Fruit fly (Drosophila melanogaster) S2 (cell line): ENCODE measurements around the gene Tbc1d22.

Source experiments
- CG8478 ChIP-seq: fragments of >200 bp; optimal IDR thresholded peaks from 2 replicates; lab custom pipeline; 2018
- CTCF ChIP-seq, 2 experiments: fragments of >200 bp; optimal IDR thresholded peaks; 2 replicates each; lab custom pipeline; 2018

DNA sequence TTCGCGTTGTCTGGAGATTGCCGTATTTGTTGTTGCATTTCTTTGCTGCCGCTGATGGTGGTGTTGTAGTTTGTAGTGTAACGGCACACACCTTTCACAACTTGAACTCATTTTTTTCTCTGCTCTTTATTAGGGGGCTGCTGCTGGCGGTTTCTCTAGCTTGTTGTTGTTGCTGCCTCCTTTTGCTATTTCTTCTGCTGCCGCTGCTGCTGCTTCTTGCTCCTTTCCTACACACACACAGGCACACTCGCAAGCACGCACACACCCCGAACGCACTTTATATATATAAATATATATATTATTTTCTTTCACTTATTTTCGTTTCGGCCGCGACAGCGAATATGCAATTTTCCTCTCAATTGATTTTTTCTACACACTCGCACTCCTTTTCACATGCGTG lies 4.8 kb upstream of the Tbc1d22 start:
- no peak for TF ChIP-seq CTCF (optimal IDR thresholded peaks at IDR 0.05; lab: Kevin White, UChicago)
- TF ChIP-seq CG8478 (lab: Kevin White, UChicago): no peak
